Fruit fly (Drosophila melanogaster) whole organism: ENCODE data around the gene dlg1.

Experiments used
- CG8478 ChIP-seq: fragments of >200 bp; optimal IDR thresholded peaks from 2 replicates; lab custom pipeline; 2018; ENCODE audit warnings: inconsistent platforms
- Dll ChIP-seq: fragments of >200 bp; optimal IDR thresholded peaks from 2 replicates; lab custom pipeline; 2017
- EcR ChIP-seq, 2 experiments: fragments of >200 bp; optimal IDR thresholded peaks; 2 replicates each; lab custom pipeline; 2017; ENCODE audit warnings: missing biosample characterization in 2 of 2, missing genetic modification characterization in 2 of 2, missing genetic modification reagents in 2 of 2
- pan ChIP-seq: fragments of >200 bp; optimal IDR thresholded peaks from 2 replicates; lab custom pipeline; 2017
- psq ChIP-seq: fragments of >200 bp; optimal IDR thresholded peaks from 2 replicates; lab custom pipeline; 2017
- usp ChIP-seq: fragments of >200 bp; optimal IDR thresholded peaks from 2 replicates; lab custom pipeline; 2017; ENCODE audit warnings: missing biosample characterization, missing genetic modification characterization, mixed read lengths

DNA sequence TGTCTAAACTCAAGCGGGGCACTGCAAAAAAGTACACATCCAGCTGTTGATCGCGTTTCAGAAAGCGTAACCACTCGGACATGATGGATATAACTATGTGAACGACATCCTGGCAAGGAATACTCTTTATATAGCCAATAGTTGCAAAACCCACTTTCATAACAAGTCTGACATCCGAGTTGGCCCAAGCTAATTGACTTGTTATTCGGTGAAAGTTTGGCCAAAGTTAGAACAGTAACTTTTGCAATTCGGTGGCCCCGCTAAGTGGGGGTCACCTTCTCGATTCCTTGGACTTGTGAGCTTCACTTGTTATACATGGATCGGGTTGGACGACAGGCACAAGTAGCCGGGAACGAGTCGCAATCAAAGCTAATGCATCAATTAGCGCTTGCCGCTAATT is 47.9 kb downstream of the dlg1 start, which contains the start of the genes Gr10a and Or10a:
- no peak for TF ChIP-seq Dll (lab: Kevin White, UChicago)
- TF ChIP-seq CG8478 (lab: Kevin White, UChicago) = no peak
- TF ChIP-seq EcR (GFP tag; optimal IDR thresholded peaks at IDR 0.05; lab: Kevin White, UChicago) = no peak
- TF ChIP-seq pan (lab: Kevin White, UChicago) = no peak
- no peak for TF ChIP-seq psq
- TF ChIP-seq usp (GFP tag; lab: Kevin White, UChicago) = no peak
